Fruit fly (Drosophila melanogaster) whole organism, embryonic: ENCODE results near the gene ash1.

Experiments used
- CG11093 ChIP-seq: fragments of 200-800 bp; sonication (Bioruptor generic); IDR thresholded peaks from 3 replicates; pipeline ENCODE4 v1.3.6; 2022; ENCODE audit warnings: missing biosample characterization, missing genetic modification characterization
- CG11695 ChIP-seq: fragments of 200-800 bp; sonication (Bioruptor generic); IDR thresholded peaks from 3 replicates; pipeline ENCODE4 v1.3.6; 2022; ENCODE audit warnings: missing biosample characterization, missing genetic modification characterization
- CG11696 ChIP-seq: fragments of 200-800 bp; sonication (Bioruptor generic); IDR thresholded peaks from 2 replicates; pipeline ENCODE4 v1.3.6; 2022; ENCODE audit warnings: missing biosample characterization, missing genetic modification characterization
- CG12104 ChIP-seq: fragments of 200-800 bp; sonication (Bioruptor generic); optimal IDR thresholded peaks from 3 replicates; lab custom pipeline; 2016; ENCODE audit warnings: missing biosample characterization, missing genetic modification characterization
- CG14050 ChIP-seq: fragments of 200-800 bp; sonication (Bioruptor generic); IDR thresholded peaks from 3 replicates; pipeline ENCODE4 v1.3.6; 2022; ENCODE audit warnings: missing biosample characterization, missing genetic modification characterization
- CG1529 ChIP-seq: fragments of 200-800 bp; sonication (Bioruptor generic); optimal IDR thresholded peaks from 3 replicates; lab custom pipeline; 2018; ENCODE audit warnings: missing biosample characterization, missing genetic modification characterization
- CG16815 ChIP-seq: fragments of 200-800 bp; sonication (Bioruptor generic); optimal IDR thresholded peaks from 3 replicates; lab custom pipeline; 2017; ENCODE audit warnings: missing biosample characterization, mild to moderate bottlenecking, missing genetic modification characterization
- CG17186 ChIP-seq: fragments of 200-800 bp; sonication (Bioruptor generic); optimal IDR thresholded peaks from 3 replicates; lab custom pipeline; 2017; ENCODE audit warnings: missing biosample characterization, missing genetic modification reagents, missing genetic modification characterization
- CG17385 ChIP-seq: fragments of 200-800 bp; sonication (Bioruptor generic); optimal IDR thresholded peaks from 3 replicates; lab custom pipeline; 2018; ENCODE audit warnings: missing biosample characterization, mild to moderate bottlenecking, missing genetic modification characterization
- CG18599 ChIP-seq: fragments of 200-800 bp; sonication (Bioruptor generic); optimal IDR thresholded peaks from 3 replicates; lab custom pipeline; 2017; ENCODE audit warnings: missing biosample characterization, missing genetic modification characterization, mild to moderate bottlenecking, moderate library complexity, missing genetic modification reagents
- CG30020 ChIP-seq: fragments of 200-800 bp; optimal IDR thresholded peaks from 2 replicates; lab custom pipeline; 2019; ENCODE audit warnings: missing biosample characterization, mild to moderate bottlenecking, missing genetic modification characterization, moderate library complexity
- CG31365 ChIP-seq: fragments of 200-800 bp; sonication (Bioruptor generic); optimal IDR thresholded peaks from 2 replicates; lab custom pipeline; 2018; ENCODE audit warnings: missing biosample characterization, mild to moderate bottlenecking, missing genetic modification characterization
- CG3847 ChIP-seq: fragments of 200-800 bp; sonication (Bioruptor generic); IDR thresholded peaks from 2 replicates; pipeline ENCODE4 v1.3.6; 2022; ENCODE audit warnings: missing biosample characterization, missing genetic modification characterization
- CG42726 ChIP-seq: fragments of 200-800 bp; sonication (Bioruptor generic); IDR thresholded peaks from 2 replicates; pipeline ENCODE4 v1.3.6; 2022; ENCODE audit warnings: missing biosample characterization, missing genetic modification characterization; ENCODE audit not compliant: partially characterized antibody
- CG6683 ChIP-seq: fragments of 200-800 bp; sonication (Bioruptor generic); optimal IDR thresholded peaks from 2 replicates; lab custom pipeline; 2017; ENCODE audit warnings: missing biosample characterization, mild to moderate bottlenecking, missing genetic modification characterization, missing genetic modification reagents
- CG8359 ChIP-seq: fragments of 200-800 bp; sonication (Bioruptor generic); optimal IDR thresholded peaks from 2 replicates; lab custom pipeline; 2017; ENCODE audit warnings: missing biosample characterization, mild to moderate bottlenecking, missing genetic modification characterization, borderline replicate concordance
- CG8924 ChIP-seq: fragments of 200-800 bp; optimal IDR thresholded peaks from 3 replicates; lab custom pipeline; 2019; ENCODE audit warnings: missing biosample characterization, mild to moderate bottlenecking, missing genetic modification characterization, moderate library complexity
- Dad ChIP-seq: fragments of 200-800 bp; sonication (Bioruptor generic); optimal IDR thresholded peaks from 3 replicates; lab custom pipeline; 2016; ENCODE audit warnings: missing biosample characterization, missing genetic modification characterization
- Dll ChIP-seq: fragments of 200-800 bp; sonication (Bioruptor generic); IDR thresholded peaks from 4 replicates; pipeline ENCODE4 v1.3.6; 2022; ENCODE audit warnings: missing biosample characterization, missing genetic modification characterization; ENCODE audit not compliant: partially characterized antibody
- Doc2 ChIP-seq: fragments of 200-800 bp; sonication (Bioruptor generic); IDR thresholded peaks from 2 replicates; pipeline ENCODE4 v1.3.6; 2022; ENCODE audit warnings: missing biosample characterization, missing genetic modification characterization
- E2f2 ChIP-seq: fragments of 200-800 bp; sonication (Bioruptor generic); IDR thresholded peaks from 2 replicates; pipeline ENCODE4 v1.3.6; 2022; ENCODE audit warnings: missing biosample characterization, missing genetic modification characterization
- Hr3 ChIP-seq: fragments of 200-800 bp; sonication (Bioruptor generic); optimal IDR thresholded peaks from 3 replicates; lab custom pipeline; 2016; ENCODE audit warnings: missing biosample characterization, missing genetic modification characterization
- PHDP ChIP-seq: fragments of 200-800 bp; sonication (Bioruptor generic); optimal IDR thresholded peaks from 3 replicates; lab custom pipeline; 2018; ENCODE audit warnings: missing biosample characterization, mild to moderate bottlenecking, missing genetic modification characterization, moderate library complexity
- Sry-δ ChIP-seq: fragments of 200-800 bp; sonication (Bioruptor generic); optimal IDR thresholded peaks from 2 replicates; lab custom pipeline; 2016; ENCODE audit warnings: missing biosample characterization, missing genetic modification characterization
- Stat92E ChIP-seq, 3 experiments: fragments of >200 bp in 2 of 3; fragments of 200-800 bp in 1 of 3; sonication (Bioruptor generic) in 1 of 3; optimal IDR thresholded peaks; 2 replicates each; lab custom pipeline; 2017 to 2019; ENCODE audit warnings: missing biosample characterization in 3 of 3, missing genetic modification characterization in 3 of 3, mild to moderate bottlenecking in 1 of 3, moderate library complexity in 1 of 3
- Trl ChIP-seq, 3 experiments: fragments of >200 bp in 2 of 3; fragments of 200-800 bp in 1 of 3; sonication (Bioruptor generic) in 1 of 3; optimal IDR thresholded peaks; 2 replicates in 1 of 3; 3 replicates in 2 of 3; lab custom pipeline; 2016 to 2017; ENCODE audit warnings: missing biosample characterization in 1 of 3, missing genetic modification characterization in 1 of 3
- Xbp1 ChIP-seq: fragments of 200-800 bp; sonication (Bioruptor generic); optimal IDR thresholded peaks from 3 replicates; lab custom pipeline; 2016; ENCODE audit warnings: missing biosample characterization, mild to moderate bottlenecking, missing genetic modification characterization
- ac ChIP-seq: fragments of 200-800 bp; sonication (Bioruptor generic); optimal IDR thresholded peaks from 3 replicates; lab custom pipeline; 2017; ENCODE audit warnings: missing biosample characterization, mild to moderate bottlenecking, missing genetic modification characterization
- ase ChIP-seq: fragments of 200-800 bp; sonication (Bioruptor generic); IDR thresholded peaks from 3 replicates; pipeline ENCODE4 v1.3.6; 2022; ENCODE audit warnings: missing biosample characterization, missing genetic modification characterization
- bigmax ChIP-seq: fragments of 200-800 bp; sonication (Bioruptor generic); optimal IDR thresholded peaks from 2 replicates; lab custom pipeline; 2018; ENCODE audit warnings: missing biosample characterization, mild to moderate bottlenecking, missing genetic modification characterization
- croc ChIP-seq: fragments of 200-800 bp; sonication (Bioruptor generic); conservative IDR thresholded peaks from 3 replicates; pipeline ENCODE4 v1.3.6; 2022; ENCODE audit warnings: missing biosample characterization, missing genetic modification characterization
- cwo ChIP-seq: fragments of 200-800 bp; sonication (Bioruptor generic); optimal IDR thresholded peaks from 3 replicates; lab custom pipeline; 2017; ENCODE audit warnings: missing biosample characterization, missing genetic modification characterization, mild to moderate bottlenecking, moderate library complexity, missing genetic modification reagents
- gem ChIP-seq: fragments of 200-800 bp; sonication (Bioruptor generic); optimal IDR thresholded peaks from 2 replicates; lab custom pipeline; 2019; ENCODE audit warnings: missing biosample characterization, mild to moderate bottlenecking, missing genetic modification characterization, moderate library complexity
- gro ChIP-seq: fragments of 200-800 bp; sonication (Bioruptor generic); optimal IDR thresholded peaks from 2 replicates; lab custom pipeline; 2016; ENCODE audit warnings: missing biosample characterization, missing genetic modification characterization
- gsb ChIP-seq: fragments of 200-800 bp; sonication (Bioruptor generic); IDR thresholded peaks from 2 replicates; pipeline ENCODE4 v1.3.6; 2022; ENCODE audit warnings: missing biosample characterization, missing genetic modification characterization
- inv ChIP-seq: fragments of 200-800 bp; sonication (Bioruptor generic); IDR thresholded peaks from 2 replicates; pipeline ENCODE4 v1.3.6; 2022; ENCODE audit warnings: missing biosample characterization, missing genetic modification characterization; ENCODE audit not compliant: partially characterized antibody
- maf-S ChIP-seq: fragments of 200-800 bp; sonication (Bioruptor generic); optimal IDR thresholded peaks from 2 replicates; lab custom pipeline; 2016; ENCODE audit warnings: missing biosample characterization, missing genetic modification characterization
- nau ChIP-seq: fragments of 200-800 bp; sonication (Bioruptor generic); optimal IDR thresholded peaks from 3 replicates; lab custom pipeline; 2017; ENCODE audit warnings: missing biosample characterization, mild to moderate bottlenecking, missing genetic modification characterization, missing genetic modification reagents
- nerfin-1 ChIP-seq: fragments of 200-800 bp; sonication (Bioruptor generic); optimal IDR thresholded peaks from 3 replicates; lab custom pipeline; 2019; ENCODE audit warnings: missing biosample characterization, mild to moderate bottlenecking, missing genetic modification characterization, moderate library complexity
- nom ChIP-seq: fragments of 200-800 bp; sonication (Bioruptor generic); optimal IDR thresholded peaks from 2 replicates; lab custom pipeline; 2017; ENCODE audit warnings: missing biosample characterization, missing genetic modification characterization, mild to moderate bottlenecking, moderate library complexity, missing genetic modification reagents
- prd ChIP-seq, 3 experiments: fragments of >200 bp in 2 of 3; fragments of 200-800 bp in 1 of 3; sonication (Bioruptor generic) in 1 of 3; optimal IDR thresholded peaks in 2 of 3; IDR thresholded peaks in 1 of 3; 2 replicates in 2 of 3; 3 replicates in 1 of 3; pipeline versions ENCODE4 v1.3.6 to Lab custom; 2017 to 2022; ENCODE audit warnings: missing biosample characterization in 1 of 3, missing genetic modification characterization in 1 of 3
- psq ChIP-seq: fragments of 200-800 bp; sonication (Bioruptor generic); optimal IDR thresholded peaks from 2 replicates; lab custom pipeline; 2017; ENCODE audit warnings: missing biosample characterization, missing genetic modification characterization
- row ChIP-seq: fragments of 200-800 bp; sonication (Bioruptor generic); IDR thresholded peaks from 3 replicates; pipeline ENCODE4 v1.3.6; 2022; ENCODE audit warnings: missing biosample characterization, missing genetic modification characterization
- run ChIP-seq: fragments of 200-800 bp; sonication (Bioruptor generic); optimal IDR thresholded peaks from 3 replicates; lab custom pipeline; 2018; ENCODE audit warnings: missing biosample characterization, mild to moderate bottlenecking, missing genetic modification characterization
- salm ChIP-seq: fragments of 200-800 bp; sonication (Bioruptor generic); optimal IDR thresholded peaks from 2 replicates; lab custom pipeline; 2018; ENCODE audit warnings: missing biosample characterization, mild to moderate bottlenecking, missing genetic modification characterization
- seq ChIP-seq: fragments of 200-800 bp; sonication (Bioruptor generic); IDR thresholded peaks from 2 replicates; pipeline ENCODE4 v1.3.6; 2022; ENCODE audit warnings: missing biosample characterization, missing genetic modification characterization

The ash1 gene

dm6 chr3L:19632766-19633632 is 34.4 kb upstream of the ash1 start (continued):
- TF ChIP-seq CG16815 (GFP tag; lab: Kevin White, UChicago) (peak; percentile 45), CG1529 (GFP tag; lab: Kevin White, UChicago) (no peak), Trl (optimal IDR thresholded peaks at IDR 0.05; lab: Kevin White, UChicago) (peak; percentile 71 to 79), Trl (GFP tag; optimal IDR thresholded peaks at IDR 0.05; lab: Kevin White, UChicago) (no peak), maf-S (GFP tag; lab: Kevin White, UChicago) (no peak), cwo (GFP tag; lab: Kevin White, UChicago) (peak; percentile 85), nau (GFP tag; lab: Kevin White, UChicago) (no peak), CG6683 (GFP tag; lab: Kevin White, UChicago) (no peak), gem (tag; lab: Kevin White, UChicago) (peak; percentile 70), nom (GFP tag; lab: Kevin White, UChicago) (peak; percentile 49), nerfin-1 (tag; lab: Kevin White, UChicago) (no peak), gro (GFP tag; lab: Kevin White, UChicago) (peak; percentile 72), CG30020 (no peak), inv (GFP tag; lab: Robert Waterston, UW) (no peak), Dad (GFP tag; lab: Kevin White, UChicago) (no peak), CG42726 (GFP tag; lab: Robert Waterston, UW) (no peak), CG18599 (GFP tag; lab: Kevin White, UChicago) (peak; percentile 81), CG11696 (peak; percentile 36; the same call in 1 of the 2 replicates), CG17385 (GFP tag; lab: Kevin White, UChicago) (peak; percentile 43), croc (GFP tag; lab: Robert Waterston, UW) (no peak), ase (GFP tag; lab: Robert Waterston, UW) (no peak; the same call in 2 of the 3 replicates), gsb (GFP tag; lab: Robert Waterston, UW) (no peak), ac (no peak), Sry-δ (GFP tag; lab: Kevin White, UChicago) (peak; percentile 4), E2f2 (GFP tag; lab: Robert Waterston, UW) (peak; percentile 30; the same call in 1 of the 2 replicates), CG11093 (GFP tag; lab: Robert Waterston, UW) (0 out of 3 replicates have a peak, but pooled peaks have one; percentile 10), CG12104 (GFP tag; lab: Kevin White, UChicago) (no peak), psq (GFP tag; lab: Kevin White, UChicago) (peak; percentile 42), row (GFP tag; lab: Robert Waterston, UW) (peak; percentile 86), CG8359 (GFP tag; lab: Kevin White, UChicago) (no peak), salm (tag; lab: Kevin White, UChicago) (no peak), PHDP (tag; lab: Kevin White, UChicago) (peak; percentile 65), Xbp1 (GFP tag; lab: Kevin White, UChicago) (peak; percentile 60), CG3847 (GFP tag; lab: Robert Waterston, UW) (peak; percentile 73), Hr3 (GFP tag; lab: Kevin White, UChicago) (peak; percentile 56), prd (optimal IDR thresholded peaks at IDR 0.05; lab: Kevin White, UChicago) (no peak), prd (GFP tag; IDR thresholded peaks at IDR 0.05; lab: Robert Waterston, UW) (peak; percentile 57; the same call in 2 of the 3 replicates), Dll (GFP tag; lab: Robert Waterston, UW) (no peak; the same call in 3 of the 4 replicates), CG14050 (GFP tag; lab: Robert Waterston, UW) (peak; percentile 54), CG11695 (GFP tag; lab: Robert Waterston, UW) (peak; percentile 54; the same call in 2 of the 3 replicates), Doc2 (GFP tag; lab: Robert Waterston, UW) (no peak), CG31365 (tag; lab: Kevin White, UChicago) (no peak), run (no peak), Stat92E (GFP tag; optimal IDR thresholded peaks at IDR 0.05; lab: Kevin White, UChicago) (no peak), seq (GFP tag; lab: Robert Waterston, UW) (0 out of 2 replicates have a peak, but pooled peaks have one; percentile 54), CG8924 (tag; lab: Kevin White, UChicago) (peak; percentile 67), CG17186 (GFP tag; lab: Kevin White, UChicago) (no peak), bigmax (GFP tag; lab: Kevin White, UChicago) (no peak)
